Worm (Caenorhabditis elegans): ENCODE data around the gene F44B9.2.

DNA sequence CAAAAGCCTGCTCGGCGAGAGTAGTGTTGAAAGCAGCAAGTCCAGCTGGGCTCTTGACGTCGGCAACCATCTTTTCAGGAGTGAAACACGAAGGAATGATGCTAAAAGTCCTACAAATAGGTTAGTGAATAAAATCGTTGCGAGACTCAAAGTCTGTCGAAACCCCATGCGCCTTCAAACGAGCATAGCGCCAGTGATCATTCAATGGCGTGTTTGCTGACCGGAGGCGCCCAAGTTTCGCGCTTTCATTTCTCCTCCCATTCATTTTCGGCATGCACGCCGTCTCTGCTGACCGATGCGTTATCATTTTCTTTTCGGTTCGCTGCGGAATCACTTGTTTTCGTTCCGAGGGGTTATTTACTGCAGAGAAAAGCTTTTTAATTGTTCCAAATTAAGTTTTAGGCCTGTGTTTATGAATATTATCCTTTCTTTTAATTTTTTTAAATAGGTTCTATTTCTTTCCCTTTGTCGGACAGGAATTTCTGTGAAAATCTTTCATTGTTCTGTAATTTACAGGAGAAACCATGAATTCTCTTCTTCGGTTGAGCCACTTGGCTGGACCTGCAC, 49.0 kb upstream of the F44B9.2 start, which contains the start of the genes eef-1B.1 and aco-2:
- peak; percentile 67 for TF ChIP-seq him-1 (tag; optimal IDR thresholded peaks at IDR 0.05)
- TF ChIP-seq W03F9.2 (tag; optimal IDR thresholded peaks at IDR 0.05) = peak; percentile 90
